Fruit fly (Drosophila melanogaster): ENCODE results near the gene Gapvd1.
A peak's percentile ranks its signal among the peaks of the same experiment; 100 is the strongest.

Gapvd1 gene

dm6 chrX:11348829-11349228, 23.6 kb downstream of the Gapvd1 start, which contains the start of gene CG1738 (continued):
- TF ChIP-seq lilli (GFP tag; optimal IDR thresholded peaks at IDR 0.05) (no peak), grau (tag; optimal IDR thresholded peaks at IDR 0.05) (peak; percentile 31), CG12391 (tag; optimal IDR thresholded peaks at IDR 0.05) (peak; percentile 1), tap (tag; optimal IDR thresholded peaks at IDR 0.05) (no peak), sug (tag; optimal IDR thresholded peaks at IDR 0.05) (peak; percentile 23), zen (tag; optimal IDR thresholded peaks at IDR 0.05) (no peak), CG9932 (GFP tag; IDR thresholded peaks at IDR 0.05) (peak; percentile 61), Ada2b (GFP tag; IDR thresholded peaks at IDR 0.05) (0 out of 2 replicates have a peak, but pooled peaks have one; percentile 10), kay (GFP tag; optimal IDR thresholded peaks at IDR 0.05) (no peak), CrebB (tag; optimal IDR thresholded peaks at IDR 0.05) (no peak), gfzf (GFP tag; optimal IDR thresholded peaks at IDR 0.05) (peak; percentile 71), Pdp1 (GFP tag; optimal IDR thresholded peaks at IDR 0.05) (peak in 1 of 2 experiments; percentile 90), gem (tag; optimal IDR thresholded peaks at IDR 0.05) (peak; percentile 33), amos (GFP tag; IDR thresholded peaks at IDR 0.05; ENCODE audit: partially characterized antibody) (peak; percentile 19; the same call in 1 of the 2 replicates), phol (tag; optimal IDR thresholded peaks at IDR 0.05) (peak; percentile 30), shn (GFP tag; optimal IDR thresholded peaks at IDR 0.05) (no peak), CG8388 (GFP tag; optimal IDR thresholded peaks at IDR 0.05) (peak; percentile 7), CG7839 (tag; optimal IDR thresholded peaks at IDR 0.05) (peak; percentile 29), Abd-B (GFP tag; optimal IDR thresholded peaks at IDR 0.05) (peak; percentile 3), prd (optimal IDR thresholded peaks at IDR 0.05) (no peak), prd (GFP tag; IDR thresholded peaks at IDR 0.05) (no peak), CG13894 (tag; optimal IDR thresholded peaks at IDR 0.05) (no peak), corto (GFP tag; optimal IDR thresholded peaks at IDR 0.05) (no peak), bsh (GFP tag; optimal IDR thresholded peaks at IDR 0.05) (peak in 1 of 2 experiments; percentile 4), CG2889 (GFP tag; IDR thresholded peaks at IDR 0.05) (no peak), CG30403 (GFP tag; optimal IDR thresholded peaks at IDR 0.05) (peak; percentile 10), slbo (GFP tag; IDR thresholded peaks at IDR 0.05) (peak; percentile 55), sens (GFP tag) (peak; percentile 75), az2 (GFP tag; optimal IDR thresholded peaks at IDR 0.05) (peak; percentile 0), vvl (GFP tag; IDR thresholded peaks at IDR 0.05) (0 out of 2 replicates have a peak, but pooled peaks have one; percentile 8), MBD-R2 (GFP tag; IDR thresholded peaks at IDR 0.05) (peak; percentile 60), Hr51 (GFP tag; optimal IDR thresholded peaks at IDR 0.05) (peak in 1 of 2 experiments; percentile 1), CG11504 (tag; optimal IDR thresholded peaks at IDR 0.05) (peak; percentile 26), Atf6 (GFP tag; IDR thresholded peaks at IDR 0.05) (0 out of 2 replicates have a peak, but pooled peaks have one; percentile 18), ind (GFP tag; optimal IDR thresholded peaks at IDR 0.05) (peak; percentile 0), PHDP (tag; optimal IDR thresholded peaks at IDR 0.05) (peak; percentile 23), Fer1 (GFP tag; optimal IDR thresholded peaks at IDR 0.05) (peak; percentile 18), CG12659 (GFP tag; optimal IDR thresholded peaks at IDR 0.05) (peak; percentile 23), pzg (GFP tag; optimal IDR thresholded peaks at IDR 0.05) (peak; percentile 47), row (GFP tag; IDR thresholded peaks at IDR 0.05) (peak; percentile 83), Ravus (GFP tag; IDR thresholded peaks at IDR 0.05) (no peak)

- TF ChIP-seq CG10366 (GFP tag; IDR thresholded peaks at IDR 0.05), result no peak
- TF ChIP-seq CoRest (tag; optimal IDR thresholded peaks at IDR 0.05), result no peak
- TF ChIP-seq CG7271 (tag; optimal IDR thresholded peaks at IDR 0.05), result no peak
- peak; percentile 51 for TF ChIP-seq MBD-R2 (GFP tag; IDR thresholded peaks at IDR 0.05)
- TF ChIP-seq tin (GFP tag; optimal IDR thresholded peaks at IDR 0.05), result peak; percentile 4
- no peak for TF ChIP-seq cato (GFP tag; optimal IDR thresholded peaks at IDR 0.05; ENCODE audit: borderline replicate concordance)
- TF ChIP-seq BEAF-32 (GFP tag; optimal IDR thresholded peaks at IDR 0.05), result peak; percentile 27
- TF ChIP-seq sr (GFP tag; IDR thresholded peaks at IDR 0.05), result no peak
- TF ChIP-seq Hmx (GFP tag; optimal IDR thresholded peaks at IDR 0.05), result no peak
- no peak for TF ChIP-seq Ets97D (GFP tag; optimal IDR thresholded peaks at IDR 0.05)
- no peak for TF ChIP-seq Atf3 (GFP tag; optimal IDR thresholded peaks at IDR 0.05)
- no peak for TF ChIP-seq vnd (GFP tag; IDR thresholded peaks at IDR 0.05; ENCODE audit: partially characterized antibody)
- TF ChIP-seq CG1024 (GFP tag; IDR thresholded peaks at IDR 0.05), result no peak
Measured at dm6 chrX:11349780-11350179, 24.6 kb downstream of the Gapvd1 start, which contains the start of gene NdufV3. Gene NdufV3, plus strand, starts transcription at chrX:11349998.

All from whole organism, embryonic.